Fruit fly (Drosophila melanogaster): Measurements from ENCODE around the gene CG8349.

DNA sequence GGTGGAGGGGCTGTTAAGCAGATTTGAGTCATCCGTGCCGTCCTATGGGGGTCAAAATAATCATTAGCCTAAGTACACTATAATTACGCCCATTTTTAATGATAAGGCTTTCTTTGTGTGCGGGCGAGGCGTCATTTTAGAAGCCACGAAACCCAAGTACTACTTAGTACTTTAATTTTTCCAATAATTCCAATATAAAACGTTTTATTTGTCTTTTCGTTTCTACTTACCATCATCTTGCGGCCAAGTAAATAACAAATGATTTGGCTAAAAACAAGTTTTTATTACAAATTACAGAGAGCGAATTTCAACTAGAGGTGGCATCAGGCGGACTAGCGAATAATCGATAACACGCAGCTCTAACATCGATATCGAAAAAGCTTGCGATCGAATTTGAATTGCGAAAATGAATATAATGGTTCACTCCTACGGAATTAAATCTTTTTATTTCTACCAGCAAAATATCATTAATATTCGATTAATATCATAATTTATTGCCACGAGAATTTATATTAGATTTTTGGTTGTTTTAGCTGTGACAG, 4.7 kb downstream of the CG8349 start, which contains the start of gene Snx6:
- no peak for TF ChIP-seq CG8478 (optimal IDR thresholded peaks at IDR 0.05)
- no peak for TF ChIP-seq CTCF (optimal IDR thresholded peaks at IDR 0.05)
